Worm (Caenorhabditis elegans) whole organism, L1 larva: ENCODE results near the gene npr-22.

Source experiments
- C04F5.9 ChIP-seq: sonication (generic microtip); optimal IDR thresholded peaks from 2 replicates; lab custom pipeline; 2016; ENCODE audit warnings: missing genetic modification characterization, missing compliant biosample characterization
- C16A3.4 ChIP-seq: fragments of 150-350 bp; optimal IDR thresholded peaks from 2 replicates; lab custom pipeline; 2014; ENCODE audit warnings: missing biosample characterization, missing genetic modification characterization
- C34B4.2 ChIP-seq: sonication (generic microtip); optimal IDR thresholded peaks from 2 replicates; lab custom pipeline; 2017; ENCODE audit warnings: mild to moderate bottlenecking, missing genetic modification characterization, missing compliant biosample characterization
- F16B12.6 ChIP-seq: fragments of 150-350 bp; optimal IDR thresholded peaks from 2 replicates; lab custom pipeline; 2014; ENCODE audit warnings: missing biosample characterization, missing genetic modification characterization
- aha-1 ChIP-seq: fragments of 150-350 bp; optimal IDR thresholded peaks from 2 replicates; lab custom pipeline; 2014; ENCODE audit warnings: missing biosample characterization, missing genetic modification characterization
- blmp-1 ChIP-seq: fragments of 150-350 bp; optimal IDR thresholded peaks from 2 replicates; lab custom pipeline; 2014; ENCODE audit warnings: missing biosample characterization, missing genetic modification characterization
- ceh-63 ChIP-seq: fragments of 200-800 bp; sonication (Bioruptor generic); optimal IDR thresholded peaks from 2 replicates; lab custom pipeline; 2018; ENCODE audit warnings: mild to moderate bottlenecking, missing genetic modification characterization, missing compliant biosample characterization
- ceh-8 ChIP-seq: fragments of 200-800 bp; sonication (Bioruptor generic); optimal IDR thresholded peaks from 2 replicates; lab custom pipeline; 2018; ENCODE audit warnings: mild to moderate bottlenecking, missing genetic modification characterization, moderate library complexity, missing compliant biosample characterization
- ceh-90 ChIP-seq: sonication (generic microtip); optimal IDR thresholded peaks from 2 replicates; lab custom pipeline; 2016; ENCODE audit warnings: missing genetic modification characterization, missing compliant biosample characterization
- ces-1 ChIP-seq: fragments of 150-350 bp; optimal IDR thresholded peaks from 2 replicates; lab custom pipeline; 2014; ENCODE audit warnings: missing biosample characterization, missing genetic modification reagents, missing genetic modification characterization
- dpl-1 ChIP-seq, 3 experiments: fragments of 150-350 bp in 2 of 3; sonication (generic microtip) in 1 of 3; optimal IDR thresholded peaks; 2 replicates each; lab custom pipeline; 2014 to 2017; ENCODE audit warnings: missing biosample characterization in 3 of 3, missing genetic modification characterization in 3 of 3, missing genetic modification reagents in 3 of 3
- efl-1 ChIP-seq, 4 experiments: fragments of 150-350 bp; optimal IDR thresholded peaks in 3 of 4; peaks in 1 of 4; 1 replicate in 1 of 4; 2 replicates in 3 of 4; lab custom pipeline; 2014; ENCODE audit warnings: missing biosample characterization in 2 of 4, missing genetic modification characterization in 2 of 4, missing genetic modification reagents in 2 of 4
- efl-3 ChIP-seq: fragments of 200-800 bp; sonication (Bioruptor generic); optimal IDR thresholded peaks from 2 replicates; lab custom pipeline; 2018; ENCODE audit warnings: mild to moderate bottlenecking, missing genetic modification characterization, missing compliant biosample characterization
- elt-2 ChIP-seq: sonication (generic microtip); optimal IDR thresholded peaks from 2 replicates; lab custom pipeline; 2016; ENCODE audit warnings: missing genetic modification characterization, mild to moderate bottlenecking, inconsistent platforms, missing compliant biosample characterization, missing genetic modification reagents
- elt-3 ChIP-seq, 6 experiments: fragments of 150-350 bp in 1 of 6; sonication (generic microtip); optimal IDR thresholded peaks; 2 replicates each; lab custom pipeline; 2017 to 2018; ENCODE audit warnings: missing biosample characterization in 6 of 6, missing genetic modification characterization in 6 of 6, inconsistent platforms in 1 of 6
- ets-5 ChIP-seq: fragments of 200-800 bp; sonication (Bioruptor generic); IDR thresholded peaks from 2 replicates; pipeline ENCODE4 v1.3.6; 2022; ENCODE audit warnings: missing genetic modification characterization, missing compliant biosample characterization
- fkh-10 ChIP-seq: sonication (generic microtip); optimal IDR thresholded peaks from 2 replicates; lab custom pipeline; 2017; ENCODE audit warnings: missing biosample characterization, missing genetic modification reagents, missing genetic modification characterization
- fkh-8 ChIP-seq: sonication (generic microtip); optimal IDR thresholded peaks from 2 replicates; lab custom pipeline; 2016; ENCODE audit warnings: mild to moderate bottlenecking, missing genetic modification characterization, missing compliant biosample characterization
- fos-1 ChIP-seq: fragments of 150-350 bp; optimal IDR thresholded peaks from 2 replicates; lab custom pipeline; 2014; ENCODE audit warnings: missing biosample characterization, missing genetic modification characterization
- isw-1 ChIP-seq: fragments of 200-800 bp; sonication (Bioruptor generic); IDR thresholded peaks from 2 replicates; pipeline ENCODE4 v1.3.6; 2022; ENCODE audit warnings: missing genetic modification characterization, missing compliant biosample characterization
- lin-13 ChIP-seq: fragments of 150-350 bp; optimal IDR thresholded peaks from 2 replicates; lab custom pipeline; 2014; ENCODE audit warnings: missing biosample characterization, missing genetic modification reagents, missing genetic modification characterization
- lin-14 ChIP-seq: fragments of 200-800 bp; sonication (Bioruptor generic); optimal IDR thresholded peaks from 2 replicates; lab custom pipeline; 2018; ENCODE audit warnings: mild to moderate bottlenecking, missing genetic modification characterization, moderate library complexity, missing compliant biosample characterization
- lin-35 ChIP-seq, 2 experiments: fragments of 150-350 bp; optimal IDR thresholded peaks; 2 replicates each; lab custom pipeline; 2014; ENCODE audit warnings: missing biosample characterization in 2 of 2, missing genetic modification characterization in 2 of 2, missing genetic modification reagents in 2 of 2
- lin-39 ChIP-seq: fragments of 150-350 bp; optimal IDR thresholded peaks from 2 replicates; lab custom pipeline; 2014; ENCODE audit warnings: missing biosample characterization, missing genetic modification reagents, missing genetic modification characterization
- lir-3 ChIP-seq: sonication (generic microtip); optimal IDR thresholded peaks from 2 replicates; lab custom pipeline; 2016; ENCODE audit warnings: mild to moderate bottlenecking, missing genetic modification characterization, moderate library complexity, missing compliant biosample characterization; ENCODE audit not compliant: poor library complexity
- lsy-2 ChIP-seq, 2 experiments: fragments of 150-350 bp; optimal IDR thresholded peaks; 2 replicates each; lab custom pipeline; 2014; ENCODE audit warnings: missing biosample characterization in 2 of 2, missing genetic modification characterization in 2 of 2
- mep-1 ChIP-seq: fragments of 150-350 bp; optimal IDR thresholded peaks from 2 replicates; lab custom pipeline; 2014; ENCODE audit warnings: missing biosample characterization, missing genetic modification characterization
- nhr-11 ChIP-seq: fragments of 150-350 bp; optimal IDR thresholded peaks from 2 replicates; lab custom pipeline; 2014; ENCODE audit warnings: missing biosample characterization, missing genetic modification characterization
- nhr-12 ChIP-seq: sonication (generic microtip); optimal IDR thresholded peaks from 2 replicates; lab custom pipeline; 2017; ENCODE audit warnings: missing biosample characterization, missing genetic modification characterization
- nhr-19 ChIP-seq: fragments of 200-800 bp; sonication (Bioruptor generic); conservative IDR thresholded peaks from 2 replicates; pipeline ENCODE4 v1.3.6; 2022; ENCODE audit warnings: missing genetic modification characterization, missing compliant biosample characterization
- nhr-20 ChIP-seq: sonication (generic microtip); optimal IDR thresholded peaks from 2 replicates; lab custom pipeline; 2016; ENCODE audit warnings: mild to moderate bottlenecking, missing genetic modification characterization, missing compliant biosample characterization
- nhr-237 ChIP-seq: fragments of 150-350 bp; optimal IDR thresholded peaks from 2 replicates; lab custom pipeline; 2014; ENCODE audit warnings: missing biosample characterization, missing genetic modification characterization
- nhr-47 ChIP-seq: sonication (generic microtip); optimal IDR thresholded peaks from 2 replicates; lab custom pipeline; 2016; ENCODE audit warnings: mild to moderate bottlenecking, missing genetic modification characterization, moderate library complexity, missing compliant biosample characterization
- nhr-77 ChIP-seq: fragments of 150-350 bp; optimal IDR thresholded peaks from 2 replicates; lab custom pipeline; 2014; ENCODE audit warnings: missing biosample characterization, missing genetic modification characterization
- nhr-84 ChIP-seq: sonication (generic microtip); optimal IDR thresholded peaks from 2 replicates; lab custom pipeline; 2017; ENCODE audit warnings: missing biosample characterization, missing genetic modification characterization
- nhr-85 ChIP-seq: sonication (generic microtip); peaks from one replicate; lab custom pipeline; 2016; ENCODE audit warnings: missing genetic modification characterization, inconsistent platforms, missing compliant biosample characterization
- nhr-90 ChIP-seq: sonication (generic microtip); optimal IDR thresholded peaks from 2 replicates; lab custom pipeline; 2016; ENCODE audit warnings: mild to moderate bottlenecking, missing genetic modification characterization, missing compliant biosample characterization; ENCODE audit not compliant: poor library complexity
- pax-3 ChIP-seq: fragments of 200-800 bp; sonication (Bioruptor generic); optimal IDR thresholded peaks from 2 replicates; lab custom pipeline; 2018; ENCODE audit warnings: mild to moderate bottlenecking, missing genetic modification characterization, moderate library complexity, missing compliant biosample characterization
- pqm-1 ChIP-seq: sonication (generic microtip); optimal IDR thresholded peaks from 3 replicates; lab custom pipeline; 2017; ENCODE audit warnings: missing biosample characterization, missing genetic modification characterization
- rnt-1 ChIP-seq: sonication (generic microtip); optimal IDR thresholded peaks from 2 replicates; lab custom pipeline; 2016; ENCODE audit warnings: mild to moderate bottlenecking, missing genetic modification characterization, moderate library complexity, missing compliant biosample characterization
- skn-1 ChIP-seq: fragments of 150-350 bp; optimal IDR thresholded peaks from 2 replicates; lab custom pipeline; 2014; ENCODE audit warnings: missing biosample characterization, missing genetic modification characterization
- snpc-4 ChIP-seq: fragments of 150-350 bp; optimal IDR thresholded peaks from 2 replicates; lab custom pipeline; 2014; ENCODE audit warnings: missing biosample characterization, missing genetic modification characterization
- snu-23 ChIP-seq: sonication (generic microtip); optimal IDR thresholded peaks from 2 replicates; lab custom pipeline; 2016; ENCODE audit warnings: missing genetic modification characterization, missing compliant biosample characterization
- sptf-1 ChIP-seq: fragments of 150-350 bp; optimal IDR thresholded peaks from 2 replicates; lab custom pipeline; 2014; ENCODE audit warnings: missing biosample characterization, missing genetic modification characterization
- swsn-7 ChIP-seq: sonication (generic microtip); optimal IDR thresholded peaks from 2 replicates; lab custom pipeline; 2016; ENCODE audit warnings: missing genetic modification characterization, missing compliant biosample characterization
- tbx-2 ChIP-seq: sonication (generic microtip); optimal IDR thresholded peaks from 2 replicates; lab custom pipeline; 2016; ENCODE audit warnings: missing genetic modification characterization, missing compliant biosample characterization
- tlp-1 ChIP-seq: fragments of 150-350 bp; optimal IDR thresholded peaks from 2 replicates; lab custom pipeline; 2014; ENCODE audit warnings: missing biosample characterization, missing genetic modification characterization
- unc-130 ChIP-seq: fragments of 150-350 bp; optimal IDR thresholded peaks from 2 replicates; lab custom pipeline; 2017; ENCODE audit warnings: missing biosample characterization, missing genetic modification characterization, inconsistent platforms
- unc-30 ChIP-seq: sonication (generic microtip); optimal IDR thresholded peaks from 2 replicates; lab custom pipeline; 2017; ENCODE audit warnings: missing biosample characterization, missing genetic modification characterization
- unc-62 ChIP-seq: fragments of 150-350 bp; optimal IDR thresholded peaks from 2 replicates; lab custom pipeline; 2014; ENCODE audit warnings: missing biosample characterization, missing genetic modification reagents, missing genetic modification characterization
- unc-98 ChIP-seq: fragments of 200-800 bp; sonication (Bioruptor generic); IDR thresholded peaks from 2 replicates; pipeline ENCODE4 v1.3.6; 2022; ENCODE audit warnings: missing genetic modification characterization, missing compliant biosample characterization
- zag-1 ChIP-seq: fragments of 150-350 bp; optimal IDR thresholded peaks from 2 replicates; lab custom pipeline; 2014; ENCODE audit warnings: missing biosample characterization, missing genetic modification characterization
- zip-4 ChIP-seq: fragments of 200-800 bp; sonication (Bioruptor generic); optimal IDR thresholded peaks from 2 replicates; lab custom pipeline; 2018; ENCODE audit warnings: mild to moderate bottlenecking, missing genetic modification characterization, moderate library complexity, missing compliant biosample characterization
- ztf-4 ChIP-seq: fragments of 150-350 bp; optimal IDR thresholded peaks from 2 replicates; lab custom pipeline; 2014; ENCODE audit warnings: missing biosample characterization, missing genetic modification characterization

Gene npr-22

DNA sequence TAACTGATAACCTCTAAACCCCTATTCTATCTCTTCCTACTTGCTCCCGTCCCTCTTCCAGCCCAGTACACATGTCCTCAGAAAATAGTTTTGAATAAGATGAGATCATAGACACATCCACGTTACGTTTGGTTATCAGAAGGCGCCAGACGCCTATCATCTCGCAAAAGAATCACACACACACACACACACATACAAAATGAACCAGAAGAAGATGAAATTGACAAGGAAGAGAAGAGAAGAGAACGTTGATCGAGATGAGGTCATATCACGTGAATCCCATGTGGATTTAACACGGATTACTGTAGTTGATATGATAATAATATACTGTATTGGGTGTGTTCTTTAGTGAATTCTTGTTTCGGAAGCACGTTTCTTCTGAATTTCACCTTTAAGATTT is 33.2 kb upstream of the npr-22 start:
- TF ChIP-seq ceh-90 (tag; lab: Kevin White, UChicago) (no peak), nhr-90 (tag; lab: Kevin White, UChicago) (peak; percentile 59), unc-98 (GFP tag; lab: Robert Waterston, UW) (no peak), ceh-63 (GFP tag; lab: Kevin White, UChicago) (no peak), tbx-2 (tag; lab: Kevin White, UChicago) (peak; percentile 82), sptf-1 (tag; lab: Kevin White, UChicago) (no peak), ceh-8 (GFP tag; lab: Kevin White, UChicago) (no peak), elt-3 (tag; optimal IDR thresholded peaks at IDR 0.05; lab: Kevin White, UChicago) (peak in 3 of 6 experiments; percentile 56 to 97 (median 90)), ets-5 (GFP tag; lab: Robert Waterston, UW) (no peak), fkh-8 (tag; lab: Kevin White, UChicago) (no peak), rnt-1 (peak; percentile 83), efl-1 (optimal IDR thresholded peaks at IDR 0.05; lab: Kevin White, UChicago) (peak; percentile 18 to 37), efl-1 (GFP tag; optimal IDR thresholded peaks at IDR 0.05 in 1 of 2; lab: Kevin White, UChicago) (peak; percentile 7 to 93), lsy-2 (tag; optimal IDR thresholded peaks at IDR 0.05; lab: Kevin White, UChicago) (peak; percentile 73 to 91), unc-30 (tag; lab: Kevin White, UChicago) (no peak), nhr-47 (tag; lab: Kevin White, UChicago) (peak; percentile 61), fkh-10 (GFP tag; lab: Kevin White, UChicago) (no peak), C16A3.4 (tag; lab: Kevin White, UChicago) (peak; percentile 50), snpc-4 (tag; lab: Kevin White, UChicago) (no peak), aha-1 (tag; lab: Kevin White, UChicago) (no peak), pax-3 (tag; lab: Kevin White, UChicago) (no peak), zip-4 (GFP tag; lab: Kevin White, UChicago) (no peak), nhr-84 (no peak), ces-1 (GFP tag; lab: Kevin White, UChicago) (no peak), lin-35 (GFP tag; optimal IDR thresholded peaks at IDR 0.05; lab: Kevin White, UChicago) (peak in 1 of 2 experiments; percentile 67), lin-14 (peak; percentile 94), nhr-19 (peak; percentile 88), snu-23 (GFP tag; lab: Kevin White, UChicago) (peak; percentile 85), lin-39 (no peak), isw-1 (no peak), nhr-237 (no peak), F16B12.6 (tag; lab: Kevin White, UChicago) (no peak), fos-1 (no peak), unc-62 (GFP tag; lab: Kevin White, UChicago) (no peak), efl-3 (GFP tag; lab: Kevin White, UChicago) (no peak), lir-3 (tag; lab: Kevin White, UChicago) (peak; percentile 32), nhr-20 (tag; lab: Kevin White, UChicago) (peak; percentile 93), nhr-77 (tag; lab: Kevin White, UChicago) (no peak), nhr-12 (tag; lab: Kevin White, UChicago) (no peak), dpl-1 (GFP tag; optimal IDR thresholded peaks at IDR 0.05; lab: Kevin White, UChicago) (peak in 1 of 3 experiments; percentile 25), nhr-85 (tag; lab: Kevin White, UChicago) (peak; percentile 94), mep-1 (tag; lab: Kevin White, UChicago) (peak; percentile 67), unc-130 (tag; lab: Kevin White, UChicago) (peak; percentile 49), ztf-4 (peak; percentile 71), skn-1 (peak; percentile 1), swsn-7 (peak; percentile 44), nhr-11 (tag; lab: Kevin White, UChicago) (peak; percentile 66), pqm-1 (no peak), C34B4.2 (no peak), lin-13 (GFP tag; lab: Kevin White, UChicago) (no peak), elt-2 (tag; lab: Kevin White, UChicago) (peak; percentile 37), blmp-1 (tag; lab: Kevin White, UChicago) (peak; percentile 86), C04F5.9 (no peak), zag-1 (tag; lab: Kevin White, UChicago) (no peak), tlp-1 (tag; lab: Kevin White, UChicago) (no peak)
